Worm (Caenorhabditis elegans) whole organism, mixed stage, embryonic: ENCODE results near the gene ZK1010.8.

ENCODE experiments used
- hlh-1 ChIP-seq: fragments of 150-350 bp; optimal IDR thresholded peaks from 2 replicates; lab custom pipeline; 2014; ENCODE audit warnings: missing biosample characterization, missing genetic modification reagents, missing genetic modification characterization
- lin-13 ChIP-seq: fragments of 150-350 bp; optimal IDR thresholded peaks from 2 replicates; lab custom pipeline; 2014; ENCODE audit warnings: missing biosample characterization, missing genetic modification characterization
- nhr-237 ChIP-seq: fragments of 150-350 bp; optimal IDR thresholded peaks from 2 replicates; lab custom pipeline; 2014; ENCODE audit warnings: missing biosample characterization, missing genetic modification characterization
- nhr-28 ChIP-seq: fragments of 150-350 bp; optimal IDR thresholded peaks from 2 replicates; lab custom pipeline; 2014; ENCODE audit warnings: missing biosample characterization, missing genetic modification characterization
- sptf-1 ChIP-seq: sonication (generic microtip); optimal IDR thresholded peaks from 2 replicates; lab custom pipeline; 2017; ENCODE audit warnings: mild to moderate bottlenecking, missing genetic modification characterization, moderate library complexity, missing compliant biosample characterization
- unc-120 ChIP-seq: sonication (generic microtip); optimal IDR thresholded peaks from 2 replicates; lab custom pipeline; 2017; ENCODE audit warnings: missing genetic modification characterization, missing compliant biosample characterization; ENCODE audit not compliant: poor library complexity, severe bottlenecking
- unc-39 ChIP-seq: fragments of 150-350 bp; optimal IDR thresholded peaks from 2 replicates; lab custom pipeline; 2014; ENCODE audit warnings: missing biosample characterization, missing genetic modification characterization
- unc-62 ChIP-seq: fragments of 150-350 bp; optimal IDR thresholded peaks from 2 replicates; lab custom pipeline; 2014; ENCODE audit warnings: missing biosample characterization, missing genetic modification reagents, missing genetic modification characterization
- ztf-11 ChIP-seq: fragments of 150-350 bp; optimal IDR thresholded peaks from 2 replicates; lab custom pipeline; 2014; ENCODE audit warnings: missing biosample characterization, missing genetic modification characterization

DNA sequence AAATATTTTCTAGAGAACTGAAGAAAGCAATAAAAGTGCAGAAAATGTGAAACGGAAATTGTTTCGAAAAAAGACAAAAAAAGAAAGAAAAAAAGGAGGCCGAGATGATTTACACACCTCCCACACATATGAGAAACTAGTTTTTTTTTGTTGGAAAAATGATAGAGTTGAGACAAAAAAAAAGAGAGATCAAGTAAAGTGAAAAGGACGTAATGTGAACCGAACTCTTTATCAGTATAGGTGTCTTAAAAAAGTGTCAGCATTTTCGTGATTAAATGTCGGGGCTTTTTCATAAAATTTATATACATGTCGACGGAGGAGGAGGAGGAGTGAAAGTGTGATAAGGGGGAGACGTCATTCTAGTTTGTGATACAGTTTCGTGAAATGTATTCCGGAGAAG is 41.2 kb downstream of the ZK1010.8 start:
- TF ChIP-seq hlh-1 (tag; lab: Kevin White, UChicago), result no peak
- TF ChIP-seq lin-13 (tag; lab: Kevin White, UChicago), result no peak
- no peak for TF ChIP-seq unc-39 (tag; lab: Kevin White, UChicago)
- TF ChIP-seq unc-62 (GFP tag; lab: Kevin White, UChicago), result no peak
- no peak for TF ChIP-seq nhr-237 (tag; lab: Kevin White, UChicago)
- no peak for TF ChIP-seq nhr-28 (tag; lab: Kevin White, UChicago)
- no peak for TF ChIP-seq sptf-1 (tag; lab: Kevin White, UChicago)
- no peak for TF ChIP-seq unc-120 (tag; lab: Kevin White, UChicago)
- no peak for TF ChIP-seq ztf-11 (tag; lab: Kevin White, UChicago)
